Worm (Caenorhabditis elegans) whole organism, young adult: ENCODE measurements around the gene F19F10.14.

Source experiments
- C17E4.6 ChIP-seq: fragments of 200-800 bp; sonication (Bioruptor generic); IDR thresholded peaks from 2 replicates; pipeline ENCODE4 v1.3.6; 2022; ENCODE audit warnings: missing genetic modification reagents, missing genetic modification characterization, missing compliant biosample characterization
- F10E7.11 ChIP-seq: sonication (generic microtip); optimal IDR thresholded peaks from 2 replicates; lab custom pipeline; 2017; ENCODE audit warnings: mild to moderate bottlenecking, missing genetic modification characterization, moderate library complexity, missing compliant biosample characterization
- F22D6.2 ChIP-seq: sonication (generic microtip); optimal IDR thresholded peaks from 2 replicates; lab custom pipeline; 2016; ENCODE audit warnings: mild to moderate bottlenecking, missing genetic modification characterization, missing compliant biosample characterization
- F23B12.7 ChIP-seq: sonication (generic microtip); optimal IDR thresholded peaks from 2 replicates; lab custom pipeline; 2017; ENCODE audit warnings: missing genetic modification characterization, mild to moderate bottlenecking, missing compliant biosample characterization, antibody characterized with exemption, moderate library complexity; ENCODE audit not compliant: insufficient read depth
- F33H1.4 ChIP-seq: fragments of 200-800 bp; sonication (Bioruptor generic); IDR thresholded peaks from 2 replicates; pipeline ENCODE4 v1.3.6; 2022; ENCODE audit warnings: missing genetic modification reagents, missing genetic modification characterization, missing compliant biosample characterization
- F39B2.1 ChIP-seq: fragments of 200-800 bp; sonication (Bioruptor generic); IDR thresholded peaks from 2 replicates; pipeline ENCODE4 v1.3.6; 2022; ENCODE audit warnings: missing genetic modification reagents, missing genetic modification characterization, missing compliant biosample characterization
- F57A8.1 ChIP-seq: fragments of 200-800 bp; sonication (Bioruptor generic); optimal IDR thresholded peaks from 2 replicates; lab custom pipeline; 2018; ENCODE audit warnings: mild to moderate bottlenecking, missing genetic modification characterization, moderate library complexity, missing compliant biosample characterization
- F57C9.4 ChIP-seq: sonication (generic microtip); optimal IDR thresholded peaks from 2 replicates; lab custom pipeline; 2017; ENCODE audit warnings: mild to moderate bottlenecking, missing genetic modification characterization, missing compliant biosample characterization
- Y53F4B.3 ChIP-seq: fragments of 200-800 bp; sonication (Bioruptor generic); IDR thresholded peaks from 2 replicates; pipeline ENCODE4 v1.3.6; 2022; ENCODE audit warnings: missing genetic modification reagents, missing genetic modification characterization, missing compliant biosample characterization
- Y95B8A.8 ChIP-seq: fragments of 200-800 bp; sonication (Bioruptor generic); IDR thresholded peaks from 2 replicates; pipeline ENCODE4 v1.3.6; 2022; ENCODE audit warnings: missing genetic modification reagents, missing genetic modification characterization, missing compliant biosample characterization
- aptf-2 ChIP-seq: fragments of 200-800 bp; sonication (Bioruptor generic); conservative IDR thresholded peaks from 2 replicates; pipeline ENCODE4 v1.3.6; 2022; ENCODE audit warnings: missing genetic modification reagents, missing genetic modification characterization, missing compliant biosample characterization
- attf-6 ChIP-seq: fragments of 200-800 bp; sonication (Bioruptor generic); IDR thresholded peaks from 2 replicates; pipeline ENCODE4 v1.3.6; 2022; ENCODE audit warnings: missing genetic modification reagents, missing genetic modification characterization, missing compliant biosample characterization
- bed-2 ChIP-seq: fragments of 200-800 bp; sonication (Bioruptor generic); IDR thresholded peaks from 2 replicates; pipeline ENCODE4 v1.3.6; 2022; ENCODE audit warnings: missing genetic modification reagents, missing genetic modification characterization, missing compliant biosample characterization
- ccch-3 ChIP-seq: fragments of 200-800 bp; sonication (Bioruptor generic); optimal IDR thresholded peaks from 2 replicates; lab custom pipeline; 2018; ENCODE audit warnings: mild to moderate bottlenecking, missing genetic modification characterization, missing compliant biosample characterization
- cebp-1 ChIP-seq, 2 experiments: fragments of 200-800 bp in 1 of 2; sonication (Bioruptor generic) in 1 of 2; sonication (generic microtip) in 1 of 2; IDR thresholded peaks in 1 of 2; optimal IDR thresholded peaks in 1 of 2; 2 replicates each; pipeline versions ENCODE4 v1.3.6 to Lab custom; 2017 to 2022; ENCODE audit warnings: missing compliant biosample characterization in 2 of 2, missing genetic modification characterization in 2 of 2, mild to moderate bottlenecking in 1 of 2, missing genetic modification reagents in 1 of 2, moderate library complexity in 1 of 2
- cebp-2 ChIP-seq: fragments of 200-800 bp; sonication (Bioruptor generic); IDR thresholded peaks from 2 replicates; pipeline ENCODE4 v1.3.6; 2022; ENCODE audit warnings: missing genetic modification characterization, missing compliant biosample characterization
- ceh-40 ChIP-seq: fragments of 200-800 bp; sonication (Bioruptor generic); IDR thresholded peaks from 2 replicates; pipeline ENCODE4 v1.3.6; 2022; ENCODE audit warnings: missing genetic modification characterization, missing compliant biosample characterization
- ceh-79 ChIP-seq: sonication (generic microtip); optimal IDR thresholded peaks from 2 replicates; lab custom pipeline; 2017; ENCODE audit warnings: mild to moderate bottlenecking, missing genetic modification characterization, missing compliant biosample characterization
- ceh-91 ChIP-seq: fragments of 200-800 bp; sonication (Bioruptor generic); IDR thresholded peaks from 2 replicates; pipeline ENCODE4 v1.3.6; 2022; ENCODE audit warnings: missing genetic modification reagents, missing genetic modification characterization, missing compliant biosample characterization
- die-1 ChIP-seq: sonication (generic microtip); optimal IDR thresholded peaks from 2 replicates; lab custom pipeline; 2016; ENCODE audit warnings: missing genotype, mild to moderate bottlenecking, missing genetic modification characterization, missing compliant biosample characterization
- dpff-1 ChIP-seq: sonication (generic microtip); optimal IDR thresholded peaks from 2 replicates; lab custom pipeline; 2017; ENCODE audit warnings: mild to moderate bottlenecking, missing genetic modification characterization, missing compliant biosample characterization
- egrh-3 ChIP-seq: fragments of 200-800 bp; sonication (Bioruptor generic); IDR thresholded peaks from 2 replicates; pipeline ENCODE4 v1.3.6; 2022; ENCODE audit warnings: missing genetic modification reagents, missing genetic modification characterization, missing compliant biosample characterization
- ekl-4 ChIP-seq: fragments of 200-800 bp; sonication (Bioruptor generic); IDR thresholded peaks from 2 replicates; pipeline ENCODE4 v1.3.6; 2022; ENCODE audit warnings: missing genetic modification reagents, missing genetic modification characterization, missing compliant biosample characterization
- fkh-3 ChIP-seq: sonication (generic microtip); optimal IDR thresholded peaks from 2 replicates; lab custom pipeline; 2016; ENCODE audit warnings: mild to moderate bottlenecking, missing genetic modification characterization, missing compliant biosample characterization
- gei-17 ChIP-seq: fragments of 200-800 bp; sonication (Bioruptor generic); optimal IDR thresholded peaks from 2 replicates; lab custom pipeline; 2018; ENCODE audit warnings: mild to moderate bottlenecking, missing genetic modification characterization, missing compliant biosample characterization
- hmg-1.2 ChIP-seq: fragments of 200-800 bp; sonication (Bioruptor generic); IDR thresholded peaks from 2 replicates; pipeline ENCODE4 v1.3.6; 2022; ENCODE audit warnings: missing genetic modification reagents, missing genetic modification characterization, missing compliant biosample characterization
- lin-26 ChIP-seq: fragments of 200-800 bp; sonication (Bioruptor generic); IDR thresholded peaks from 2 replicates; pipeline ENCODE4 v1.3.6; 2022; ENCODE audit warnings: missing genetic modification reagents, missing genetic modification characterization, missing compliant biosample characterization
- lin-35 ChIP-seq, 3 experiments: fragments of 150-350 bp in 2 of 3; sonication (generic microtip) in 1 of 3; optimal IDR thresholded peaks; 2 replicates each; lab custom pipeline; 2014 to 2018; ENCODE audit warnings: missing biosample characterization in 3 of 3, missing genetic modification characterization in 3 of 3, missing genetic modification reagents in 3 of 3
- lsl-1 ChIP-seq: fragments of 200-800 bp; sonication (Bioruptor generic); optimal IDR thresholded peaks from 2 replicates; lab custom pipeline; 2018; ENCODE audit warnings: mild to moderate bottlenecking, missing genetic modification characterization, moderate library complexity, missing compliant biosample characterization
- madf-6 ChIP-seq: fragments of 200-800 bp; sonication (Bioruptor generic); IDR thresholded peaks from 2 replicates; pipeline ENCODE4 v1.3.6; 2022; ENCODE audit warnings: missing genetic modification reagents, missing genetic modification characterization, missing compliant biosample characterization
- madf-8 ChIP-seq: fragments of 200-800 bp; sonication (Bioruptor generic); conservative IDR thresholded peaks from 2 replicates; pipeline ENCODE4 v1.3.6; 2022; ENCODE audit warnings: missing genetic modification reagents, missing genetic modification characterization, missing compliant biosample characterization
- mel-28 ChIP-seq: sonication (generic microtip); optimal IDR thresholded peaks from 2 replicates; lab custom pipeline; 2016; ENCODE audit warnings: borderline replicate concordance, mild to moderate bottlenecking, missing genetic modification characterization, missing compliant biosample characterization
- mes-4 ChIP-seq: sonication (generic microtip); optimal IDR thresholded peaks from 2 replicates; lab custom pipeline; 2016; ENCODE audit warnings: missing genotype, missing genetic modification characterization, missing compliant biosample characterization
- mxl-1 ChIP-seq: sonication (generic microtip); optimal IDR thresholded peaks from 2 replicates; lab custom pipeline; 2016; ENCODE audit warnings: missing genetic modification characterization, missing compliant biosample characterization
- nfyb-1 ChIP-seq: fragments of 200-800 bp; sonication (Bioruptor generic); IDR thresholded peaks from 2 replicates; pipeline ENCODE4 v1.3.6; 2022; ENCODE audit warnings: missing genetic modification reagents, missing genetic modification characterization, missing compliant biosample characterization
- nhr-80 ChIP-seq: sonication (generic microtip); optimal IDR thresholded peaks from 2 replicates; lab custom pipeline; 2016; ENCODE audit warnings: missing genetic modification characterization, missing compliant biosample characterization
- pbrm-1 ChIP-seq: fragments of 200-800 bp; sonication (Bioruptor generic); IDR thresholded peaks from 2 replicates; pipeline ENCODE4 v1.3.6; 2022; ENCODE audit warnings: missing genetic modification reagents, missing genetic modification characterization, missing compliant biosample characterization
- pha-4 ChIP-seq: fragments of 150-350 bp; sonication (generic microtip); optimal IDR thresholded peaks from 2 replicates; lab custom pipeline; 2014; ENCODE audit warnings: missing biosample characterization, missing genetic modification reagents, missing genetic modification characterization
- rcor-1 ChIP-seq: fragments of 200-800 bp; sonication (Bioruptor generic); IDR thresholded peaks from 2 replicates; pipeline ENCODE4 v1.3.6; 2022; ENCODE audit warnings: missing genetic modification reagents, missing genetic modification characterization, missing compliant biosample characterization
- rec-8 ChIP-seq, 2 experiments: sonication (generic microtip); optimal IDR thresholded peaks; 2 replicates each; lab custom pipeline; 2016; ENCODE audit warnings: mild to moderate bottlenecking in 2 of 2, missing genetic modification characterization in 2 of 2, missing genetic modification reagents in 2 of 2, missing genotype in 2 of 2, missing biosample characterization in 1 of 2, missing compliant biosample characterization in 1 of 2, moderate library complexity in 1 of 2
- repo-1 ChIP-seq: sonication (generic microtip); optimal IDR thresholded peaks from 2 replicates; lab custom pipeline; 2017; ENCODE audit warnings: mild to moderate bottlenecking, missing genetic modification characterization, missing compliant biosample characterization
- tlf-1 ChIP-seq: fragments of 200-800 bp; sonication (Bioruptor generic); optimal IDR thresholded peaks from 2 replicates; lab custom pipeline; 2018; ENCODE audit warnings: mild to moderate bottlenecking, missing genetic modification characterization, missing compliant biosample characterization
- unc-130 ChIP-seq: sonication (generic microtip); optimal IDR thresholded peaks from 2 replicates; lab custom pipeline; 2016; ENCODE audit warnings: missing genetic modification reagents, missing genetic modification characterization, missing compliant biosample characterization
- unc-62 ChIP-seq: fragments of 150-350 bp; optimal IDR thresholded peaks from 2 replicates; lab custom pipeline; 2014; ENCODE audit warnings: missing biosample characterization, missing genetic modification reagents, missing genetic modification characterization
- ztf-18 ChIP-seq: sonication (generic microtip); optimal IDR thresholded peaks from 2 replicates; lab custom pipeline; 2016; ENCODE audit warnings: missing genotype, mild to moderate bottlenecking, missing genetic modification characterization, missing compliant biosample characterization
- ztf-22 ChIP-seq: fragments of 200-800 bp; sonication (Bioruptor generic); optimal IDR thresholded peaks from 2 replicates; lab custom pipeline; 2018; ENCODE audit warnings: mild to moderate bottlenecking, missing genetic modification characterization, moderate library complexity, missing compliant biosample characterization
- ztf-6 ChIP-seq: fragments of 200-800 bp; sonication (Bioruptor generic); IDR thresholded peaks from 2 replicates; pipeline ENCODE4 v1.3.6; 2022; ENCODE audit warnings: missing genetic modification reagents, missing genetic modification characterization, missing compliant biosample characterization

Gene F19F10.14

DNA sequence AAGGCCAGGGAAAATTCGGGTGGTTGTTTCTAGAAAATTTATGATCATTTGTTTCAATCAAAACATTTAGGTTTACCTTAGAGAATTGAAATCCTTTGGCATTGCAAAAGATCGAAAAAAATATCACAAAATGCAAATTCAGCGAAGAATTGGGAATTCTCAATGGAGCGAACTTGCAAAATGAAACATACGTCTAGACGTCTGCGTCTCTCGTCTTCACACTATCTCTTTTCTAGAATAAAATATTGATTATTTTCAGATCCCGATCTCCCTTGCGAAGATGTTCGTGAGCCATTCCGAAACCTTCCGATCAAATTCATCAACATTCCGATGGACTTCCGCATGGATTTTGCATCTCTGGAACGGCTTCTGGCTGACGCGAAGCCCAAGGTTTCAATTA is 9.5 kb upstream of the F19F10.14 start, which contains the start of gene ets-6 (continued):
- TF ChIP-seq repo-1 (no peak), pha-4 (no peak), madf-6 (GFP tag; lab: Robert Waterston, UW) (peak; percentile 45; the same call in 1 of the 2 replicates), attf-6 (GFP tag; lab: Robert Waterston, UW) (no peak), cebp-2 (GFP tag; lab: Robert Waterston, UW) (no peak), rcor-1 (GFP tag; lab: Robert Waterston, UW) (peak; percentile 61), F23B12.7 (tag; lab: Kevin White, UChicago) (no peak), F39B2.1 (GFP tag; lab: Robert Waterston, UW) (no peak), F33H1.4 (GFP tag; lab: Robert Waterston, UW) (no peak), tlf-1 (GFP tag; lab: Kevin White, UChicago) (no peak), gei-17 (GFP tag; lab: Kevin White, UChicago) (no peak), lsl-1 (GFP tag; lab: Kevin White, UChicago) (peak; percentile 33), bed-2 (no peak), F10E7.11 (no peak), C17E4.6 (GFP tag; lab: Robert Waterston, UW) (no peak), ceh-91 (GFP tag; lab: Robert Waterston, UW) (no peak; the same call in 1 of the 2 replicates), egrh-3 (no peak), F57C9.4 (tag; lab: Kevin White, UChicago) (no peak), cebp-1 (GFP tag; IDR thresholded peaks at IDR 0.05; lab: Robert Waterston, UW) (no peak), cebp-1 (tag; optimal IDR thresholded peaks at IDR 0.05; lab: Kevin White, UChicago) (peak; percentile 17), ceh-40 (GFP tag; lab: Robert Waterston, UW) (no peak), mxl-1 (tag; lab: Kevin White, UChicago) (no peak), unc-62 (GFP tag; lab: Kevin White, UChicago) (no peak), ztf-6 (GFP tag; lab: Robert Waterston, UW) (no peak), lin-26 (GFP tag; lab: Robert Waterston, UW) (no peak), unc-130 (no peak), ztf-18 (tag; lab: Kevin White, UChicago) (peak; percentile 65), ccch-3 (no peak), lin-35 (GFP tag; optimal IDR thresholded peaks at IDR 0.05; lab: Kevin White, UChicago) (no peak), Y95B8A.8 (GFP tag; lab: Robert Waterston, UW) (no peak), aptf-2 (no peak), ztf-22 (GFP tag; lab: Kevin White, UChicago) (no peak), mel-28 (tag; lab: Kevin White, UChicago) (no peak), Y53F4B.3 (GFP tag; lab: Robert Waterston, UW) (no peak), ceh-79 (tag; lab: Kevin White, UChicago) (no peak), nfyb-1 (no peak), hmg-1.2 (GFP tag; lab: Robert Waterston, UW) (peak; percentile 91), mes-4 (tag; lab: Kevin White, UChicago) (no peak), fkh-3 (tag; lab: Kevin White, UChicago) (no peak), pbrm-1 (GFP tag; lab: Robert Waterston, UW) (no peak), rec-8 (tag; optimal IDR thresholded peaks at IDR 0.05; lab: Kevin White, UChicago) (no peak), nhr-80 (tag; lab: Kevin White, UChicago) (no peak), F22D6.2 (tag; lab: Kevin White, UChicago) (no peak), die-1 (no peak), dpff-1 (no peak), madf-8 (GFP tag; lab: Robert Waterston, UW) (no peak), F57A8.1 (GFP tag; lab: Kevin White, UChicago) (no peak), ekl-4 (GFP tag; lab: Robert Waterston, UW) (peak; percentile 25; the same call in 1 of the 2 replicates)
